Fruit fly (Drosophila melanogaster) whole organism, larva: ENCODE data around the gene CG42822.

Experiments
- noc ChIP-seq: fragments of 200-800 bp; sonication (Bioruptor generic); optimal IDR thresholded peaks from 3 replicates; lab custom pipeline; 2019; ENCODE audit warnings: missing biosample characterization, mild to moderate bottlenecking, missing genetic modification characterization, moderate library complexity

The CG42822 gene

dm6 chr3R:17413601-17414000, at the start of gene CG42822:
Gene CG42822, plus strand, starts transcription at chr3R:17413901.
- TF ChIP-seq noc (tag; lab: Kevin White, UChicago): no peak

- no peak for TF ChIP-seq noc (tag; lab: Kevin White, UChicago)
Observed at dm6 chr3R:17366023-17366422, 47.7 kb upstream of the CG42822 start, which contains the start of gene beat-IIa. Gene beat-IIa, minus strand, starts transcription at chr3R:17366119.

- no peak for TF ChIP-seq noc (tag; lab: Kevin White, UChicago)
Observed at dm6 chr3R:17371094-17371493, 42.6 kb upstream of the CG42822 start.

dm6 chr3R:17377503-17377902, 36.2 kb upstream of the CG42822 start:
- no peak for TF ChIP-seq noc (tag; lab: Kevin White, UChicago)

- no peak for TF ChIP-seq noc (tag; lab: Kevin White, UChicago)
Observed at dm6 chr3R:17379051-17379450, 34.6 kb upstream of the CG42822 start.

dm6 chr3R:17379742-17380141, 34.0 kb upstream of the CG42822 start, which contains the start of gene lute:
Gene lute, plus strand, starts transcription at chr3R:17379944.
- TF ChIP-seq noc (tag; lab: Kevin White, UChicago): no peak

- no peak for TF ChIP-seq noc (tag; lab: Kevin White, UChicago)
Observed at dm6 chr3R:17381916-17382315, 31.8 kb upstream of the CG42822 start.

- TF ChIP-seq noc (tag; lab: Kevin White, UChicago): no peak
Observed at dm6 chr3R:17385329-17386019, 28.2 kb upstream of the CG42822 start.

- peak; percentile 32 for TF ChIP-seq noc (tag; lab: Kevin White, UChicago)
Observed at dm6 chr3R:17386168-17386819, 27.4 kb upstream of the CG42822 start.

- peak; percentile 97 for TF ChIP-seq noc (tag; lab: Kevin White, UChicago)
Observed at dm6 chr3R:17391313-17391845, 22.3 kb upstream of the CG42822 start, which contains the start of the genes Brf and sds22. Gene Brf, minus strand, starts transcription at chr3R:17391337. Gene sds22, plus strand, starts transcription at chr3R:17391594.

dm6 chr3R:17394318-17395188, 19.1 kb upstream of the CG42822 start, which contains the start of gene CREG:
Gene CREG, minus strand, starts transcription at chr3R:17394640.
- TF ChIP-seq noc (tag; lab: Kevin White, UChicago): peak; percentile 69

dm6 chr3R:17400102-17400501, 13.6 kb upstream of the CG42822 start:
- TF ChIP-seq noc (tag; lab: Kevin White, UChicago): no peak

- no peak for TF ChIP-seq noc (tag; lab: Kevin White, UChicago)
Observed at dm6 chr3R:17400675-17401118, 13.0 kb upstream of the CG42822 start.

- no peak for TF ChIP-seq noc (tag; lab: Kevin White, UChicago)
Observed at dm6 chr3R:17401289-17401752, 12.4 kb upstream of the CG42822 start.

dm6 chr3R:17402434-17402833, 11.3 kb upstream of the CG42822 start, which contains the start of gene Sur-8:
Gene Sur-8, minus strand, starts transcription at chr3R:17402515.
- no peak for TF ChIP-seq noc (tag; lab: Kevin White, UChicago)
